Fruit fly (Drosophila melanogaster) Kc167 (cell line): ENCODE results near the gene CG13731.

Experiments used
- Sin3A ChIP-seq: fragments of >200 bp; optimal IDR thresholded peaks from 2 replicates; lab custom pipeline; 2018; ENCODE audit warnings: missing external identifiers
- h ChIP-seq: fragments of >200 bp; optimal IDR thresholded peaks from 3 replicates; lab custom pipeline; 2018; ENCODE audit warnings: missing external identifiers
- psq ChIP-seq: fragments of >200 bp; optimal IDR thresholded peaks from 2 replicates; lab custom pipeline; 2017; ENCODE audit warnings: missing external identifiers

dm6 chr3L:17419103-17419741, 30.5 kb upstream of the CG13731 start:
- TF ChIP-seq psq, result no peak
- no peak for TF ChIP-seq Sin3A (lab: Kevin White, UChicago)
- no peak for TF ChIP-seq h (lab: Kevin White, UChicago)
